Worm (Caenorhabditis elegans) whole organism, young adult: ENCODE measurements around the gene flap-1.

ENCODE experiments used
- B0019.2 ChIP-seq: fragments of 200-800 bp; sonication (Bioruptor generic); conservative IDR thresholded peaks from 2 replicates; pipeline ENCODE4 v1.3.6; 2022; ENCODE audit warnings: missing genetic modification reagents, missing genetic modification characterization, missing compliant biosample characterization
- B0035.1 ChIP-seq: sonication (generic microtip); optimal IDR thresholded peaks from 2 replicates; lab custom pipeline; 2016; ENCODE audit warnings: missing genetic modification characterization, mild to moderate bottlenecking, missing compliant biosample characterization, missing genotype, missing genetic modification reagents
- B0261.1 ChIP-seq: sonication (generic microtip); optimal IDR thresholded peaks from 2 replicates; lab custom pipeline; 2016; ENCODE audit warnings: mild to moderate bottlenecking, missing genetic modification characterization, moderate library complexity, missing compliant biosample characterization
- C17E4.6 ChIP-seq: fragments of 200-800 bp; sonication (Bioruptor generic); IDR thresholded peaks from 2 replicates; pipeline ENCODE4 v1.3.6; 2022; ENCODE audit warnings: missing genetic modification reagents, missing genetic modification characterization, missing compliant biosample characterization
- F10E7.11 ChIP-seq: sonication (generic microtip); optimal IDR thresholded peaks from 2 replicates; lab custom pipeline; 2017; ENCODE audit warnings: mild to moderate bottlenecking, missing genetic modification characterization, moderate library complexity, missing compliant biosample characterization
- F22D6.2 ChIP-seq: sonication (generic microtip); optimal IDR thresholded peaks from 2 replicates; lab custom pipeline; 2016; ENCODE audit warnings: mild to moderate bottlenecking, missing genetic modification characterization, missing compliant biosample characterization
- F23B12.7 ChIP-seq: sonication (generic microtip); optimal IDR thresholded peaks from 2 replicates; lab custom pipeline; 2017; ENCODE audit warnings: missing genetic modification characterization, mild to moderate bottlenecking, missing compliant biosample characterization, antibody characterized with exemption, moderate library complexity; ENCODE audit not compliant: insufficient read depth
- F33H1.4 ChIP-seq: fragments of 200-800 bp; sonication (Bioruptor generic); IDR thresholded peaks from 2 replicates; pipeline ENCODE4 v1.3.6; 2022; ENCODE audit warnings: missing genetic modification reagents, missing genetic modification characterization, missing compliant biosample characterization
- F55B11.4 ChIP-seq: sonication (generic microtip); optimal IDR thresholded peaks from 2 replicates; lab custom pipeline; 2016; ENCODE audit warnings: missing compliant biosample characterization, missing genetic modification characterization, borderline replicate concordance; ENCODE audit not compliant: insufficient read depth
- F57C9.4 ChIP-seq: sonication (generic microtip); optimal IDR thresholded peaks from 2 replicates; lab custom pipeline; 2017; ENCODE audit warnings: mild to moderate bottlenecking, missing genetic modification characterization, missing compliant biosample characterization
- K11D2.4 ChIP-seq: fragments of 200-800 bp; sonication (Bioruptor generic); IDR thresholded peaks from 2 replicates; pipeline ENCODE4 v1.3.6; 2022; ENCODE audit warnings: missing genetic modification reagents, missing genetic modification characterization, missing compliant biosample characterization
- T26A5.8 ChIP-seq: sonication (generic microtip); optimal IDR thresholded peaks from 2 replicates; lab custom pipeline; 2016; ENCODE audit warnings: missing genetic modification characterization, missing compliant biosample characterization
- Y53G8AR.9 ChIP-seq: fragments of 200-800 bp; sonication (Bioruptor generic); conservative IDR thresholded peaks from 2 replicates; pipeline ENCODE4 v1.3.6; 2022; ENCODE audit warnings: missing genetic modification reagents, missing genetic modification characterization, missing compliant biosample characterization
- Y56A3A.18 ChIP-seq: fragments of 200-800 bp; sonication (Bioruptor generic); IDR thresholded peaks from 2 replicates; pipeline ENCODE4 v1.3.6; 2022; ENCODE audit warnings: missing genetic modification reagents, missing genetic modification characterization, missing compliant biosample characterization
- athp-1 ChIP-seq: sonication (generic microtip); optimal IDR thresholded peaks from 2 replicates; lab custom pipeline; 2017; ENCODE audit warnings: mild to moderate bottlenecking, missing genetic modification characterization, missing compliant biosample characterization
- bed-2 ChIP-seq: fragments of 200-800 bp; sonication (Bioruptor generic); IDR thresholded peaks from 2 replicates; pipeline ENCODE4 v1.3.6; 2022; ENCODE audit warnings: missing genetic modification reagents, missing genetic modification characterization, missing compliant biosample characterization
- ceh-100 ChIP-seq: fragments of 200-800 bp; sonication (Bioruptor generic); IDR thresholded peaks from 2 replicates; pipeline ENCODE4 v1.3.6; 2022; ENCODE audit warnings: missing genetic modification reagents, missing genetic modification characterization, missing compliant biosample characterization
- ceh-40 ChIP-seq: fragments of 200-800 bp; sonication (Bioruptor generic); IDR thresholded peaks from 2 replicates; pipeline ENCODE4 v1.3.6; 2022; ENCODE audit warnings: missing genetic modification characterization, missing compliant biosample characterization
- ceh-79 ChIP-seq: sonication (generic microtip); optimal IDR thresholded peaks from 2 replicates; lab custom pipeline; 2017; ENCODE audit warnings: mild to moderate bottlenecking, missing genetic modification characterization, missing compliant biosample characterization
- die-1 ChIP-seq: sonication (generic microtip); optimal IDR thresholded peaks from 2 replicates; lab custom pipeline; 2016; ENCODE audit warnings: missing genotype, mild to moderate bottlenecking, missing genetic modification characterization, missing compliant biosample characterization
- egl-18 ChIP-seq: fragments of 200-800 bp; sonication (Bioruptor generic); IDR thresholded peaks from 2 replicates; pipeline ENCODE4 v1.3.6; 2022; ENCODE audit warnings: missing genetic modification reagents, missing genetic modification characterization, missing compliant biosample characterization
- egl-44 ChIP-seq: fragments of 200-800 bp; sonication (Bioruptor generic); IDR thresholded peaks from 2 replicates; pipeline ENCODE4 v1.3.6; 2022; ENCODE audit warnings: missing genetic modification reagents, missing genetic modification characterization, missing compliant biosample characterization
- egrh-3 ChIP-seq: fragments of 200-800 bp; sonication (Bioruptor generic); IDR thresholded peaks from 2 replicates; pipeline ENCODE4 v1.3.6; 2022; ENCODE audit warnings: missing genetic modification reagents, missing genetic modification characterization, missing compliant biosample characterization
- fkh-3 ChIP-seq: sonication (generic microtip); optimal IDR thresholded peaks from 2 replicates; lab custom pipeline; 2016; ENCODE audit warnings: mild to moderate bottlenecking, missing genetic modification characterization, missing compliant biosample characterization
- gei-17 ChIP-seq: fragments of 200-800 bp; sonication (Bioruptor generic); optimal IDR thresholded peaks from 2 replicates; lab custom pipeline; 2018; ENCODE audit warnings: mild to moderate bottlenecking, missing genetic modification characterization, missing compliant biosample characterization
- hlh-12 ChIP-seq: sonication (generic microtip); optimal IDR thresholded peaks from 2 replicates; lab custom pipeline; 2016; ENCODE audit warnings: missing genetic modification characterization, missing compliant biosample characterization
- hmg-1.2 ChIP-seq: fragments of 200-800 bp; sonication (Bioruptor generic); IDR thresholded peaks from 2 replicates; pipeline ENCODE4 v1.3.6; 2022; ENCODE audit warnings: missing genetic modification reagents, missing genetic modification characterization, missing compliant biosample characterization
- hmg-20 ChIP-seq: fragments of 200-800 bp; sonication (Bioruptor generic); IDR thresholded peaks from 2 replicates; pipeline ENCODE4 v1.3.6; 2022; ENCODE audit warnings: missing genetic modification reagents, missing genetic modification characterization, missing compliant biosample characterization
- let-526 ChIP-seq: fragments of 200-800 bp; sonication (Bioruptor generic); IDR thresholded peaks from 2 replicates; pipeline ENCODE4 v1.3.6; 2022; ENCODE audit warnings: missing genetic modification reagents, missing genetic modification characterization, missing compliant biosample characterization
- lin-35 ChIP-seq, 3 experiments: fragments of 150-350 bp in 2 of 3; sonication (generic microtip) in 1 of 3; optimal IDR thresholded peaks; 2 replicates each; lab custom pipeline; 2014 to 2018; ENCODE audit warnings: missing biosample characterization in 3 of 3, missing genetic modification characterization in 3 of 3, missing genetic modification reagents in 3 of 3
- lin-40 ChIP-seq: sonication (generic microtip); optimal IDR thresholded peaks from 2 replicates; lab custom pipeline; 2016; ENCODE audit warnings: missing genetic modification characterization, mild to moderate bottlenecking, missing compliant biosample characterization, missing genotype, missing genetic modification reagents
- lir-1 ChIP-seq: fragments of 200-800 bp; sonication (Bioruptor generic); conservative IDR thresholded peaks from 2 replicates; pipeline ENCODE4 v1.3.6; 2022; ENCODE audit warnings: missing genetic modification reagents, missing genetic modification characterization, missing compliant biosample characterization
- lsl-1 ChIP-seq: fragments of 200-800 bp; sonication (Bioruptor generic); optimal IDR thresholded peaks from 2 replicates; lab custom pipeline; 2018; ENCODE audit warnings: mild to moderate bottlenecking, missing genetic modification characterization, moderate library complexity, missing compliant biosample characterization
- madf-10 ChIP-seq: sonication (generic microtip); optimal IDR thresholded peaks from 2 replicates; lab custom pipeline; 2016; ENCODE audit warnings: mild to moderate bottlenecking, missing genetic modification characterization, missing compliant biosample characterization
- madf-6 ChIP-seq: fragments of 200-800 bp; sonication (Bioruptor generic); IDR thresholded peaks from 2 replicates; pipeline ENCODE4 v1.3.6; 2022; ENCODE audit warnings: missing genetic modification reagents, missing genetic modification characterization, missing compliant biosample characterization
- nhr-120 ChIP-seq: fragments of 200-800 bp; sonication (Bioruptor generic); IDR thresholded peaks from 2 replicates; pipeline ENCODE4 v1.3.6; 2022; ENCODE audit warnings: missing genetic modification characterization, missing compliant biosample characterization
- pbrm-1 ChIP-seq: fragments of 200-800 bp; sonication (Bioruptor generic); IDR thresholded peaks from 2 replicates; pipeline ENCODE4 v1.3.6; 2022; ENCODE audit warnings: missing genetic modification reagents, missing genetic modification characterization, missing compliant biosample characterization
- rec-8 ChIP-seq, 2 experiments: sonication (generic microtip); optimal IDR thresholded peaks; 2 replicates each; lab custom pipeline; 2016; ENCODE audit warnings: mild to moderate bottlenecking in 2 of 2, missing genetic modification characterization in 2 of 2, missing genetic modification reagents in 2 of 2, missing genotype in 2 of 2, missing biosample characterization in 1 of 2, missing compliant biosample characterization in 1 of 2, moderate library complexity in 1 of 2
- sdz-38 ChIP-seq: sonication (generic microtip); optimal IDR thresholded peaks from 2 replicates; lab custom pipeline; 2016; ENCODE audit warnings: missing genotype, missing genetic modification characterization, missing compliant biosample characterization
- snpc-1.1 ChIP-seq: sonication (generic microtip); optimal IDR thresholded peaks from 2 replicates; lab custom pipeline; 2017; ENCODE audit warnings: missing genetic modification characterization, mild to moderate bottlenecking, missing compliant biosample characterization, antibody characterized with exemption, moderate library complexity, missing genotype, missing genetic modification reagents; ENCODE audit not compliant: insufficient read depth
- snpc-1.3 ChIP-seq: sonication (generic microtip); optimal IDR thresholded peaks from 2 replicates; lab custom pipeline; 2017; ENCODE audit warnings: missing genetic modification characterization, mild to moderate bottlenecking, missing compliant biosample characterization, antibody characterized with exemption, moderate library complexity, missing genotype, missing genetic modification reagents; ENCODE audit not compliant: insufficient read depth
- tbp1 ChIP-seq: fragments of 200-800 bp; sonication (Bioruptor generic); optimal IDR thresholded peaks from 2 replicates; lab custom pipeline; 2018; ENCODE audit warnings: mild to moderate bottlenecking, missing genetic modification characterization, missing compliant biosample characterization
- xnd-1 ChIP-seq: sonication (generic microtip); optimal IDR thresholded peaks from 2 replicates; lab custom pipeline; 2016; ENCODE audit warnings: missing genotype, missing genetic modification reagents, missing genetic modification characterization, missing compliant biosample characterization
- zfh-2 ChIP-seq: fragments of 200-800 bp; sonication (Bioruptor generic); conservative IDR thresholded peaks from 2 replicates; pipeline ENCODE4 v1.3.6; 2022; ENCODE audit warnings: missing genetic modification reagents, missing genetic modification characterization, missing compliant biosample characterization
- ztf-18 ChIP-seq: sonication (generic microtip); optimal IDR thresholded peaks from 2 replicates; lab custom pipeline; 2016; ENCODE audit warnings: missing genotype, mild to moderate bottlenecking, missing genetic modification characterization, missing compliant biosample characterization
- ztf-22 ChIP-seq: fragments of 200-800 bp; sonication (Bioruptor generic); optimal IDR thresholded peaks from 2 replicates; lab custom pipeline; 2018; ENCODE audit warnings: mild to moderate bottlenecking, missing genetic modification characterization, moderate library complexity, missing compliant biosample characterization
- ztf-26 ChIP-seq: sonication (generic microtip); optimal IDR thresholded peaks from 2 replicates; lab custom pipeline; 2017; ENCODE audit warnings: missing genetic modification characterization, missing compliant biosample characterization
- ztf-6 ChIP-seq: fragments of 200-800 bp; sonication (Bioruptor generic); IDR thresholded peaks from 2 replicates; pipeline ENCODE4 v1.3.6; 2022; ENCODE audit warnings: missing genetic modification reagents, missing genetic modification characterization, missing compliant biosample characterization

flap-1 gene

ce11 chrIII:6969781-6970342 lies 41.2 kb upstream of the flap-1 start:
- TF ChIP-seq egrh-3 (GFP tag; lab: Robert Waterston, UW) (no peak), tbp1 (GFP tag; lab: Kevin White, UChicago) (peak; percentile 61), madf-10 (tag; lab: Kevin White, UChicago) (no peak), F57C9.4 (tag; lab: Kevin White, UChicago) (no peak), fkh-3 (tag; lab: Kevin White, UChicago) (no peak), ceh-79 (tag; lab: Kevin White, UChicago) (peak; percentile 32), F23B12.7 (tag; lab: Kevin White, UChicago) (no peak), xnd-1 (tag; lab: Kevin White, UChicago) (no peak), Y56A3A.18 (peak; percentile 87), B0261.1 (no peak), madf-6 (GFP tag; lab: Robert Waterston, UW) (peak; percentile 81), snpc-1.1 (tag; lab: Kevin White, UChicago) (peak; percentile 45), snpc-1.3 (tag; lab: Kevin White, UChicago) (peak; percentile 92), athp-1 (tag; lab: Kevin White, UChicago) (peak; percentile 58), ztf-18 (no peak), F55B11.4 (no peak), ztf-26 (no peak), egl-18 (GFP tag; lab: Robert Waterston, UW) (no peak), nhr-120 (no peak), zfh-2 (GFP tag; lab: Robert Waterston, UW) (no peak), lin-35 (GFP tag; optimal IDR thresholded peaks at IDR 0.05; lab: Kevin White, UChicago) (peak in 2 of 3 experiments; percentile 48 to 59), T26A5.8 (no peak), ceh-40 (GFP tag; lab: Robert Waterston, UW) (no peak), sdz-38 (tag; lab: Kevin White, UChicago) (no peak), egl-44 (GFP tag; lab: Robert Waterston, UW) (no peak), Y53G8AR.9 (GFP tag; lab: Robert Waterston, UW) (peak; percentile 93), ceh-100 (GFP tag; lab: Robert Waterston, UW) (peak; percentile 12; the same call in 1 of the 2 replicates), B0035.1 (tag; lab: Kevin White, UChicago) (no peak), let-526 (GFP tag; lab: Robert Waterston, UW) (no peak), F33H1.4 (GFP tag; lab: Robert Waterston, UW) (peak; percentile 66), hmg-20 (GFP tag; lab: Robert Waterston, UW) (peak; percentile 55; the same call in 1 of the 2 replicates), lsl-1 (GFP tag; lab: Kevin White, UChicago) (peak; percentile 74), B0019.2 (GFP tag; lab: Robert Waterston, UW) (no peak), K11D2.4 (GFP tag; lab: Robert Waterston, UW) (no peak), ztf-22 (peak; percentile 3), lin-40 (tag; lab: Kevin White, UChicago) (no peak), die-1 (tag; lab: Kevin White, UChicago) (peak; percentile 26), F10E7.11 (no peak), lir-1 (no peak), ztf-6 (no peak), C17E4.6 (no peak; the same call in 1 of the 2 replicates), pbrm-1 (GFP tag; lab: Robert Waterston, UW) (no peak), F22D6.2 (tag; lab: Kevin White, UChicago) (no peak), rec-8 (tag; optimal IDR thresholded peaks at IDR 0.05; lab: Kevin White, UChicago) (no peak), hmg-1.2 (GFP tag; lab: Robert Waterston, UW) (peak; percentile 51), bed-2 (GFP tag; lab: Robert Waterston, UW) (no peak), hlh-12 (no peak), gei-17 (GFP tag; lab: Kevin White, UChicago) (no peak)
